Fruit fly (Drosophila melanogaster) S2 (cell line): Measurements from ENCODE around the gene CG31538.

ENCODE experiments used
- CG8478 ChIP-seq: fragments of >200 bp; optimal IDR thresholded peaks from 2 replicates; lab custom pipeline; 2018
- CTCF ChIP-seq, 2 experiments: fragments of >200 bp; optimal IDR thresholded peaks; 2 replicates each; lab custom pipeline; 2018

- TF ChIP-seq CG8478 (lab: Kevin White, UChicago) (no peak), CTCF (optimal IDR thresholded peaks at IDR 0.05; lab: Kevin White, UChicago) (no peak)
Observed at dm6 chr3R:5240721-5241120, 36.9 kb downstream of the CG31538 start, which contains the start of gene CG33293.
